Fruit fly (Drosophila melanogaster) whole organism, adult: ENCODE results near the gene HGTX.

Experiments used
- CG1620 ChIP-seq: fragments of 200-800 bp; sonication (Bioruptor generic); optimal IDR thresholded peaks from 2 replicates; lab custom pipeline; 2016; ENCODE audit warnings: missing biosample characterization, missing genetic modification characterization
- CG7101 ChIP-seq: fragments of 200-800 bp; sonication (Bioruptor generic); optimal IDR thresholded peaks from 2 replicates; lab custom pipeline; 2018; ENCODE audit warnings: missing biosample characterization, mild to moderate bottlenecking, missing genetic modification characterization, moderate library complexity
- bab1 ChIP-seq: fragments of 200-800 bp; sonication (Bioruptor generic); optimal IDR thresholded peaks from 3 replicates; lab custom pipeline; 2019; ENCODE audit warnings: missing biosample characterization, mild to moderate bottlenecking, missing genetic modification characterization, moderate library complexity
- cic ChIP-seq: fragments of 200-800 bp; sonication (Bioruptor generic); optimal IDR thresholded peaks from 2 replicates; lab custom pipeline; 2017; ENCODE audit warnings: missing biosample characterization, mild to moderate bottlenecking, missing genetic modification characterization, moderate library complexity
- pad ChIP-seq: fragments of 200-800 bp; sonication (Bioruptor generic); optimal IDR thresholded peaks from 3 replicates; lab custom pipeline; 2017; ENCODE audit warnings: missing biosample characterization, missing genetic modification characterization, mild to moderate bottlenecking, moderate library complexity, missing genetic modification reagents
- toe ChIP-seq: fragments of 200-800 bp; sonication (Bioruptor generic); optimal IDR thresholded peaks from 2 replicates; lab custom pipeline; 2016; ENCODE audit warnings: missing biosample characterization, missing genetic modification characterization

DNA sequence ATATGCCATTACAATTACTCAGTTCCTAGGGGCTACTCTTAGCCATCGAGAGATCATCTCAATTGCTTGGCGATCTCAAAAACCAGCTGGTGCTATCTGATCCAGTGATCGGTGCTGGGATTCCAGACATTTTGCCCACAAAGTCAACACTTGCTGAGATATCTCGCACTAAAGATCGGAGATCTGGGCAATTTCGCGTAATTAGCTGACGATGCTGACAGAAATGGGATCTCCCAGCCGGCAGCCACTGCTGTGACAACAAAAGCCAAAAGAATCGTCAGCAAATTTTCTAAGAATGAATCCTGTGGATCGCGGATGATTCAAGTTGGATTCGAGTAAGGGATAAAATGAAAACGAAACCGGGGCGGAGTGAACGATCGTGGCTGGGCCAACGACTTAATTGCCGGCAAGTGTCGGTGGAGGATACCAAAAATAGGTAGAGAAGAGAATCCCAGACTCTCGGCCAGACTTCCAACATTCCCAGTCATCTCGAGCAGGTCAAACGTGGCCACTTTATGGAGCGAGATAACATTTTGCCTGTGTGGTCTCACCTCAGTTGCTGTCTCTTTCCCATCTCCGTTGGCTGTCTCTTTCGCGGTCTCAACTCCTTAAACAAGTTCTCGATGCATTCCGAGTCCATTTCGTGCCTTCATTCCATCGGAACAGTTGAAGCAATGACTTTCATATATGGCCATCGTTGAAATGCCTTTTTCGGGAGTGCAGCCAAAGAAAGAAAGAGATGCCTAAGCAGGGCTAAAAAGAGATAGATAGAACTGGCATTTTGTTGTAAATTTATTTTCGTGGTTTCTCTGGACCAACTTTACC, 38.6 kb upstream of the HGTX start:
- TF ChIP-seq CG7101 (tag; lab: Kevin White, UChicago) (no peak), pad (GFP tag; lab: Kevin White, UChicago) (no peak), cic (GFP tag; lab: Kevin White, UChicago) (no peak), toe (no peak), bab1 (no peak), CG1620 (GFP tag; lab: Kevin White, UChicago) (no peak)
